Fruit fly (Drosophila melanogaster) Kc167 (cell line): Measurements from ENCODE around the gene slp2.

Source experiments
- Sin3A ChIP-seq: fragments of >200 bp; optimal IDR thresholded peaks from 2 replicates; lab custom pipeline; 2018; ENCODE audit warnings: missing external identifiers
- h ChIP-seq: fragments of >200 bp; optimal IDR thresholded peaks from 3 replicates; lab custom pipeline; 2018; ENCODE audit warnings: missing external identifiers
- insv ChIP-seq: fragments of >200 bp; optimal IDR thresholded peaks from 3 replicates; lab custom pipeline; 2018; ENCODE audit warnings: missing external identifiers
- psq ChIP-seq: fragments of >200 bp; optimal IDR thresholded peaks from 2 replicates; lab custom pipeline; 2017; ENCODE audit warnings: missing external identifiers
- ttk ChIP-seq: sonication (Bioruptor generic); optimal IDR thresholded peaks from 2 replicates; lab custom pipeline; 2017; ENCODE audit warnings: missing external identifiers

DNA sequence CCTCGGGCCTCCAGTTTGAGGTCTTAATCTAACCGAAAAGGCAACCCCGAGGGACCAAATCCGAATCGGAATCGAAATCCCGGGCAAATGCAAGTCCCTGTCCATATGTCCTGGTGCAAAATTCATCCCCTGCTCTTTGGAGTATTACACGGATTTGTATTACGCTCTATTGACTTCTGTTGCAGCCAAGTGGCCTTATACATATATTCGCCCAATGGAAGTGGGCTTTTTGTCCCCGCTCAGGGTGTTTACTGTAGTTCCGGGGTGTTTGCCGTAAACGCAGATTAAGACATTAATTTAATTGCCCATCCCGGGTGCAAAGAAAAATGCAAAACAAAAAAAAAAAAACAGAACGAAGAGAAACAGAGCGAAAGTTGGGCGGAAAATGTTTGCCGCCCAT lies 9.9 kb downstream of the slp2 start:
- no peak for TF ChIP-seq Sin3A (lab: Kevin White, UChicago)
- no peak for TF ChIP-seq psq
- no peak for TF ChIP-seq ttk (lab: Kevin White, UChicago)
- TF ChIP-seq insv, result no peak
- TF ChIP-seq h, result no peak
